Worm (Caenorhabditis elegans) whole organism, late embryonic: ENCODE measurements around the gene F34H10.1.

ENCODE experiments used
- K02D7.2 ChIP-seq: sonication (generic microtip); optimal IDR thresholded peaks from 2 replicates; lab custom pipeline; 2017; ENCODE audit warnings: mild to moderate bottlenecking, missing genetic modification characterization, missing compliant biosample characterization
- T23F11.4 ChIP-seq: fragments of 200-800 bp; sonication (Bioruptor generic); optimal IDR thresholded peaks from 2 replicates; lab custom pipeline; 2018; ENCODE audit warnings: mild to moderate bottlenecking, missing genetic modification characterization, missing compliant biosample characterization
- ama-1 ChIP-seq: fragments of 150-350 bp; optimal IDR thresholded peaks from 2 replicates; lab custom pipeline; 2014
- ceh-31 ChIP-seq: sonication (generic microtip); optimal IDR thresholded peaks from 2 replicates; lab custom pipeline; 2016; ENCODE audit warnings: missing genetic modification characterization, missing compliant biosample characterization
- ceh-45 ChIP-seq: fragments of 200-800 bp; sonication (Bioruptor generic); IDR thresholded peaks from 2 replicates; pipeline ENCODE4 v1.3.6; 2022; ENCODE audit warnings: missing genetic modification reagents, missing genetic modification characterization, missing compliant biosample characterization
- ceh-6 ChIP-seq: fragments of 200-800 bp; sonication (Bioruptor generic); optimal IDR thresholded peaks from 2 replicates; lab custom pipeline; 2018; ENCODE audit warnings: mild to moderate bottlenecking, missing genetic modification characterization, missing compliant biosample characterization
- che-1 ChIP-seq: sonication (generic microtip); optimal IDR thresholded peaks from 2 replicates; lab custom pipeline; 2016; ENCODE audit warnings: mild to moderate bottlenecking, missing genetic modification characterization, missing compliant biosample characterization
- dmd-4 ChIP-seq: sonication (generic microtip); optimal IDR thresholded peaks from 2 replicates; lab custom pipeline; 2016; ENCODE audit warnings: borderline replicate concordance, missing genetic modification characterization, missing compliant biosample characterization
- dve-1 ChIP-seq: sonication (generic microtip); optimal IDR thresholded peaks from 2 replicates; lab custom pipeline; 2017; ENCODE audit warnings: antibody characterized with exemption, mild to moderate bottlenecking, missing genetic modification characterization, missing compliant biosample characterization
- elt-2 ChIP-seq: sonication (generic microtip); optimal IDR thresholded peaks from 2 replicates; lab custom pipeline; 2016; ENCODE audit warnings: missing genetic modification reagents, missing genetic modification characterization, missing compliant biosample characterization
- elt-4 ChIP-seq: sonication (generic microtip); optimal IDR thresholded peaks from 2 replicates; lab custom pipeline; 2016; ENCODE audit warnings: missing genetic modification characterization, missing compliant biosample characterization
- eyg-1 ChIP-seq: sonication (generic microtip); optimal IDR thresholded peaks from 2 replicates; lab custom pipeline; 2016; ENCODE audit warnings: missing genotype, missing genetic modification characterization, missing compliant biosample characterization
- fax-1 ChIP-seq: sonication (generic microtip); optimal IDR thresholded peaks from 2 replicates; lab custom pipeline; 2016; ENCODE audit warnings: missing genotype, missing genetic modification characterization, missing compliant biosample characterization
- hlh-15 ChIP-seq: sonication (generic microtip); optimal IDR thresholded peaks from 2 replicates; lab custom pipeline; 2016; ENCODE audit warnings: missing genetic modification characterization, missing compliant biosample characterization
- hlh-30 ChIP-seq: sonication (generic microtip); optimal IDR thresholded peaks from 2 replicates; lab custom pipeline; 2017; ENCODE audit warnings: antibody characterized with exemption, missing genetic modification characterization, missing compliant biosample characterization; ENCODE audit not compliant: insufficient read depth
- lim-6 ChIP-seq: sonication (generic microtip); optimal IDR thresholded peaks from 2 replicates; lab custom pipeline; 2016; ENCODE audit warnings: missing genetic modification characterization, missing compliant biosample characterization
- nfya-1 ChIP-seq: sonication (generic microtip); optimal IDR thresholded peaks from 2 replicates; lab custom pipeline; 2017; ENCODE audit warnings: missing genetic modification characterization, mild to moderate bottlenecking, missing compliant biosample characterization, antibody characterized with exemption, moderate library complexity
- nhr-11 ChIP-seq: fragments of 150-350 bp; optimal IDR thresholded peaks from 2 replicates; lab custom pipeline; 2014; ENCODE audit warnings: missing biosample characterization, missing genetic modification characterization
- nhr-232 ChIP-seq: sonication (generic microtip); optimal IDR thresholded peaks from 2 replicates; lab custom pipeline; 2016; ENCODE audit warnings: missing genetic modification characterization, missing compliant biosample characterization
- pax-1 ChIP-seq: fragments of 150-350 bp; optimal IDR thresholded peaks from 2 replicates; lab custom pipeline; 2014; ENCODE audit warnings: missing biosample characterization, missing genetic modification characterization
- pros-1 ChIP-seq: fragments of 150-350 bp; optimal IDR thresholded peaks from 2 replicates; lab custom pipeline; 2014; ENCODE audit warnings: missing biosample characterization, missing genetic modification reagents, missing genetic modification characterization
- ref-2 ChIP-seq: sonication (generic microtip); optimal IDR thresholded peaks from 2 replicates; lab custom pipeline; 2016; ENCODE audit warnings: missing genetic modification characterization, missing compliant biosample characterization
- sdc-2 ChIP-seq: sonication (generic microtip); optimal IDR thresholded peaks from 2 replicates; lab custom pipeline; 2016; ENCODE audit warnings: missing genotype, missing genetic modification characterization, missing compliant biosample characterization
- sox-2 ChIP-seq: fragments of 200-800 bp; sonication (Bioruptor generic); IDR thresholded peaks from 2 replicates; pipeline ENCODE4 v1.3.6; 2022; ENCODE audit warnings: missing genetic modification reagents, missing genetic modification characterization, missing compliant biosample characterization
- syd-9 ChIP-seq: sonication (generic microtip); optimal IDR thresholded peaks from 2 replicates; lab custom pipeline; 2016; ENCODE audit warnings: mild to moderate bottlenecking, missing genetic modification characterization, moderate library complexity, missing compliant biosample characterization
- tbx-2 ChIP-seq: sonication (generic microtip); optimal IDR thresholded peaks from 2 replicates; lab custom pipeline; 2016; ENCODE audit warnings: missing genetic modification characterization, missing compliant biosample characterization
- ttx-3 ChIP-seq: sonication (generic microtip); optimal IDR thresholded peaks from 2 replicates; lab custom pipeline; 2016; ENCODE audit warnings: missing genetic modification reagents, missing genetic modification characterization, missing compliant biosample characterization
- unc-3 ChIP-seq, 2 experiments: fragments of 200-800 bp in 1 of 2; sonication (Bioruptor generic) in 1 of 2; sonication (generic microtip) in 1 of 2; conservative IDR thresholded peaks in 1 of 2; optimal IDR thresholded peaks in 1 of 2; 2 replicates each; pipeline versions ENCODE4 v1.3.6 to Lab custom; 2016 to 2022; ENCODE audit warnings: missing compliant biosample characterization in 2 of 2, missing genetic modification characterization in 2 of 2, missing genetic modification reagents in 1 of 2
- unc-55 ChIP-seq: sonication (generic microtip); optimal IDR thresholded peaks from 2 replicates; lab custom pipeline; 2017; ENCODE audit warnings: missing biosample characterization, missing genetic modification reagents, missing genetic modification characterization
- unc-86 ChIP-seq: sonication (generic microtip); optimal IDR thresholded peaks from 2 replicates; lab custom pipeline; 2016; ENCODE audit warnings: missing genetic modification characterization, missing compliant biosample characterization
- zip-5 ChIP-seq: sonication (generic microtip); optimal IDR thresholded peaks from 2 replicates; lab custom pipeline; 2016; ENCODE audit warnings: missing genetic modification characterization, missing compliant biosample characterization

Gene F34H10.1

ce11 chrX:9673228-9673627, 47.3 kb downstream of the F34H10.1 start:
- TF ChIP-seq dve-1 (no peak), ceh-31 (tag; lab: Kevin White, UChicago) (no peak), ceh-45 (GFP tag; lab: Robert Waterston, UW) (no peak), nhr-11 (no peak), fax-1 (tag; lab: Kevin White, UChicago) (no peak), nfya-1 (tag; lab: Kevin White, UChicago) (no peak), sox-2 (GFP tag; lab: Robert Waterston, UW) (no peak), ceh-6 (GFP tag; lab: Kevin White, UChicago) (no peak), K02D7.2 (tag; lab: Kevin White, UChicago) (no peak), ref-2 (tag; lab: Kevin White, UChicago) (no peak), nhr-232 (tag; lab: Kevin White, UChicago) (no peak), sdc-2 (tag; lab: Kevin White, UChicago) (no peak), syd-9 (tag; lab: Kevin White, UChicago) (no peak)

DNA sequence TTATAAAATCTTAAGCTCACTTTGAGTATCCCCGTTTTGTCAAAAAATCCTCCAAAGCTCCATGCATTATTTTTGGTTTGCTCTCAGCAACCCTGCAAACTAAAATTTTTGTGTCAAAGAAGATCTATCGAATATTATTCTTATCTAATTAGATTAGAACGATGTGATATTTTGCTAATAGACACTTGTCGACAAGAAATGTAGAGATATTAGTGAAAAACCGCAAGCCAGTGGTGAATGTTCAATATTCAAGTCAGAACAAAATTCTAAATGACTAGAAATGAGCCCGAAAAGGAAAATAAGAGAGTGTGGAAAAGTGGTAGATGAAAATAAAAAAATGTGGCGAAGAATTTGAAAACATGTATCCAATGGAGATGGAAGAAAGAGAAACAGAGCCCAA, 48.9 kb downstream of the F34H10.1 start, which contains the start of gene C43C3.4:
TSS of gene C43C3.4 (minus strand) at position 101 of the 400 bp plus-strand sequence.
- no peak for TF ChIP-seq ref-2 (tag; lab: Kevin White, UChicago)
- TF ChIP-seq unc-3 (GFP tag; conservative IDR thresholded peaks at IDR 0.05; lab: Robert Waterston, UW), result no peak
- TF ChIP-seq unc-3 (tag; optimal IDR thresholded peaks at IDR 0.05; lab: Kevin White, UChicago), result no peak
- no peak for TF ChIP-seq zip-5 (tag; lab: Kevin White, UChicago)
- no peak for TF ChIP-seq pax-1 (tag; lab: Kevin White, UChicago)
- no peak for TF ChIP-seq dmd-4 (tag; lab: Kevin White, UChicago)
- TF ChIP-seq ttx-3 (tag; lab: Kevin White, UChicago), result no peak
- no peak for TF ChIP-seq elt-2 (tag; lab: Kevin White, UChicago)
- no peak for TF ChIP-seq che-1 (tag; lab: Kevin White, UChicago)
- no peak for TF ChIP-seq hlh-15 (tag; lab: Kevin White, UChicago)
- no peak for TF ChIP-seq T23F11.4 (GFP tag; lab: Kevin White, UChicago)
- TF ChIP-seq hlh-30 (tag; lab: Kevin White, UChicago), result no peak
- no peak for TF ChIP-seq unc-86 (tag; lab: Kevin White, UChicago)
- TF ChIP-seq unc-55 (GFP tag; lab: Kevin White, UChicago), result no peak
- no peak for TF ChIP-seq lim-6 (tag; lab: Kevin White, UChicago)
- TF ChIP-seq ama-1 (lab: Kevin White, UChicago), result no peak
- no peak for TF ChIP-seq tbx-2 (tag; lab: Kevin White, UChicago)
- TF ChIP-seq ceh-31 (tag; lab: Kevin White, UChicago), result no peak
- no peak for TF ChIP-seq pros-1 (tag; lab: Kevin White, UChicago)

- TF ChIP-seq elt-4 (tag; lab: Kevin White, UChicago) (no peak), eyg-1 (tag; lab: Kevin White, UChicago) (no peak)
These were observed 50.1 kb downstream of the F34H10.1 start for ce11 chrX:9676009-9676408.
